Worm (Caenorhabditis elegans) whole organism, early embryonic: ENCODE measurements around the gene gly-20.

ENCODE experiments used
- B0310.2 ChIP-seq: sonication (generic microtip); optimal IDR thresholded peaks from 2 replicates; lab custom pipeline; 2016; ENCODE audit warnings: mild to moderate bottlenecking, missing genetic modification characterization, missing compliant biosample characterization
- F13C5.2 ChIP-seq: sonication (generic microtip); optimal IDR thresholded peaks from 2 replicates; lab custom pipeline; 2017; ENCODE audit warnings: mild to moderate bottlenecking, missing genetic modification characterization, inconsistent platforms, missing compliant biosample characterization
- aly-1 ChIP-seq: sonication (generic microtip); optimal IDR thresholded peaks from 2 replicates; lab custom pipeline; 2016; ENCODE audit warnings: missing genetic modification characterization, missing compliant biosample characterization
- ama-1 ChIP-seq: fragments of 150-350 bp; optimal IDR thresholded peaks from 2 replicates; lab custom pipeline; 2014
- ceh-13 ChIP-seq: fragments of 200-800 bp; sonication (Bioruptor generic); optimal IDR thresholded peaks from 2 replicates; lab custom pipeline; 2018; ENCODE audit warnings: mild to moderate bottlenecking, missing genetic modification characterization, missing compliant biosample characterization
- ceh-36 ChIP-seq: sonication (generic microtip); optimal IDR thresholded peaks from 2 replicates; lab custom pipeline; 2016; ENCODE audit warnings: missing genetic modification characterization, inconsistent platforms, missing compliant biosample characterization
- flt-1 ChIP-seq: fragments of 200-800 bp; sonication (Bioruptor generic); IDR thresholded peaks from 2 replicates; pipeline ENCODE4 v1.3.6; 2022; ENCODE audit warnings: missing genetic modification characterization, missing compliant biosample characterization
- hmbx-1 ChIP-seq: sonication (generic microtip); optimal IDR thresholded peaks from 2 replicates; lab custom pipeline; 2016; ENCODE audit warnings: mild to moderate bottlenecking, missing genetic modification characterization, missing compliant biosample characterization
- hmg-4 ChIP-seq: fragments of 200-800 bp; sonication (Bioruptor generic); optimal IDR thresholded peaks from 2 replicates; lab custom pipeline; 2018; ENCODE audit warnings: mild to moderate bottlenecking, missing genetic modification characterization, missing compliant biosample characterization
- hnd-1 ChIP-seq: sonication (generic microtip); optimal IDR thresholded peaks from 2 replicates; lab custom pipeline; 2016; ENCODE audit warnings: missing genetic modification characterization, missing compliant biosample characterization
- pes-1 ChIP-seq: fragments of 200-800 bp; sonication (Bioruptor generic); IDR thresholded peaks from 2 replicates; pipeline ENCODE4 v1.3.6; 2022; ENCODE audit warnings: missing genetic modification reagents, missing genetic modification characterization, missing compliant biosample characterization
- sea-1 ChIP-seq: fragments of 200-800 bp; sonication (Bioruptor generic); conservative IDR thresholded peaks from 2 replicates; pipeline ENCODE4 v1.3.6; 2022; ENCODE audit warnings: missing genetic modification characterization, missing compliant biosample characterization
- tbx-11 ChIP-seq: fragments of 200-800 bp; sonication (Bioruptor generic); IDR thresholded peaks from 2 replicates; pipeline ENCODE4 v1.3.6; 2022; ENCODE audit warnings: missing genetic modification characterization, missing compliant biosample characterization
- tbx-37 ChIP-seq: fragments of 200-800 bp; sonication (Bioruptor generic); conservative IDR thresholded peaks from 2 replicates; pipeline ENCODE4 v1.3.6; 2022; ENCODE audit warnings: missing genetic modification reagents, missing genetic modification characterization, missing compliant biosample characterization
- tra-4 ChIP-seq: sonication (generic microtip); optimal IDR thresholded peaks from 2 replicates; lab custom pipeline; 2017; ENCODE audit warnings: missing genetic modification characterization, missing compliant biosample characterization

The gly-20 gene

ce11 chrV:11329100-11329499, 46.7 kb downstream of the gly-20 start, which contains the start of gene F47G9.6:
Gene F47G9.6 (plus strand): TSS chrV:11329400.
- no peak for TF ChIP-seq ama-1 (lab: Kevin White, UChicago)

- TF ChIP-seq flt-1 (GFP tag; lab: Robert Waterston, UW): 0 out of 2 replicates have a peak, but pooled peaks have one; percentile 30
These were observed 49.4 kb downstream of the gly-20 start for ce11 chrV:11331811-11332210.

- TF ChIP-seq B0310.2 (tag; lab: Kevin White, UChicago) (no peak), ceh-36 (tag; lab: Kevin White, UChicago) (no peak), tbx-37 (GFP tag; lab: Robert Waterston, UW) (no peak), F13C5.2 (tag; lab: Kevin White, UChicago) (no peak), hmbx-1 (tag; lab: Kevin White, UChicago) (no peak), ama-1 (lab: Kevin White, UChicago) (no peak), ceh-13 (GFP tag; lab: Kevin White, UChicago) (no peak), hmg-4 (no peak), aly-1 (no peak), sea-1 (no peak), tra-4 (tag; lab: Kevin White, UChicago) (no peak), flt-1 (GFP tag; lab: Robert Waterston, UW) (no peak), pes-1 (GFP tag; lab: Robert Waterston, UW) (no peak), hnd-1 (no peak), tbx-11 (GFP tag; lab: Robert Waterston, UW) (no peak)
These were observed 51.8 kb downstream of the gly-20 start, which contains the start of gene T02E9.6 for ce11 chrV:11334193-11334592. Gene T02E9.6 (minus strand): TSS chrV:11334293.
